Fruit fly (Drosophila melanogaster): ENCODE data around the gene CG6418.
A peak's percentile ranks its signal among the peaks of the same experiment; 100 is the strongest.

CG6418 gene

DNA sequence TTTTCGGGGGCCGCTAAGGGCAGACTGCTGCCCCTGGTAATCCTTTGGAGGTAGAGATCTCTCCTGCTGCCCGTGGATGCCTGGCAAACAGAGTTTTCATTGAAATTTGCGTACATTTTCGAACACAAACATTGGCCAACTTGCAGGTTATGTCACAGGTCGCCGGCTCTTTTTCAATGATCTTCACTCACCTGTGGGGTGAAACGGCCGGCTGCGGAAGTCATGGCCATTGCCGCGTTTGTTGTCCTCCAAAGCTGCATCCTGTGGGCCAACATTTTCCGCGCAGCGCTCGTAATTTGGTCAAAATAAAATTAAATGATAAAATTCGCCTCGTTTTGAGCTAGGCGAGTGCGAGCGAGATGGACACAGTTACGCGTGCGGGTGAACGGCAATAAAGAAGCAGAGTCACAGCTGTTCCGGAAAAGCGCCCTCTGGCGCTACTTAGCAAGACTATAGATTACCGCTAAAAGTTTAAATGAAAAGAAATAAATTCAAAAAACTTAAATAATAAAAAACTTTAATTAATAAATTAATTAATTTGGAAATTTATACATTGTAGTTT lies 7.0 kb upstream of the CG6418 start (continued):
- peak; percentile 37 for TF ChIP-seq trem (tag; optimal IDR thresholded peaks at IDR 0.05)

DNA sequence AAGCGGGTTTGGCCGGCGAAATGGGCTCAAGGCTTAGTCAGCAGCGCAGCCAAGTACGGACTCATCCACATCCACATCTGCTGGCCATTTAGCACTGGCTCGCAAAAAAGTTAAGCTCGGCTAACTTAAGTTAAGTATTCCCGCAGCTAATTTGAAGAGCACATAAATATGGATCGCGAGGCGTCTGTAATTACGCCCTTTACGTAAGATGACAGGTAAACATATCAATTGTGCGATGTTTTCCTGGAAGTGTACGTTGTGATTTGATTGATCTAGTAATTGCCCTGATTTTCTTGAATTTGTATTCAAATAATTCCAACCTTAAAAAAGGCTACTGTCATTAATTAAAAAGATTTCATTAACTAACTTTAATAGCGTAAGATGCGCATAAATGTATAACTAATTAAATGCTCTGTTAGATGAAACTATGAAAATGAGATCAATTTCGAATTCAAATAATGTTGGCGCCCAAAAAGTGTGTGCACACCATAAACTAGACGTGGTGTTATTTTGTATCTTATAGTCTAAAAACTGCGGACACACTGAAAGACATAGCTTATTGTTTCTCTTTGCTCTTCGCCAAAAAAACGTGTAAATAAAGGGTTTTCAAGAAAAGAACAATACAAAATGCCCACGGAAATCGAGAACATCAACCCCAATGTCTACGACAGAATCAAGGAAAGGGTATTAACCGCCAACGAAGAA lies 3.7 kb upstream of the CG6418 start, which contains the start of the genes CG6409 and galla-2:
CG6409 (minus strand) TSS at position 51 of the 705 bp plus-strand sequence.
galla-2 (plus strand) TSS at position 555 of the 705 bp plus-strand sequence.
- TF ChIP-seq gcm2 (GFP tag; optimal IDR thresholded peaks at IDR 0.05) (no peak), pzg (GFP tag; optimal IDR thresholded peaks at IDR 0.05) (peak; percentile 70), onecut (GFP tag; IDR thresholded peaks at IDR 0.05) (peak; percentile 48), unc-4 (GFP tag; IDR thresholded peaks at IDR 0.05; ENCODE audit: partially characterized antibody) (no peak), Trl (optimal IDR thresholded peaks at IDR 0.05) (peak in 1 of 2 experiments; percentile 15), Trl (GFP tag; optimal IDR thresholded peaks at IDR 0.05) (no peak), h (optimal IDR thresholded peaks at IDR 0.05) (no peak), sens (GFP tag) (peak; percentile 62), zfh1 (GFP tag; IDR thresholded peaks at IDR 0.05) (no peak), CG42726 (GFP tag; IDR thresholded peaks at IDR 0.05; ENCODE audit: partially characterized antibody) (no peak), CG10366 (GFP tag; IDR thresholded peaks at IDR 0.05) (no peak), CG4282 (GFP tag; optimal IDR thresholded peaks at IDR 0.05) (no peak), en (GFP tag; optimal IDR thresholded peaks at IDR 0.05) (no peak), gfzf (GFP tag; optimal IDR thresholded peaks at IDR 0.05) (peak; percentile 81), CG12659 (GFP tag; optimal IDR thresholded peaks at IDR 0.05) (no peak), CG3847 (GFP tag; IDR thresholded peaks at IDR 0.05) (peak; percentile 33; the same call in 1 of the 2 replicates), sim (GFP tag; IDR thresholded peaks at IDR 0.05) (no peak), CG6683 (GFP tag; optimal IDR thresholded peaks at IDR 0.05) (no peak), Oaz (GFP tag; IDR thresholded peaks at IDR 0.05) (no peak), MESR4 (GFP tag; optimal IDR thresholded peaks at IDR 0.05) (peak; percentile 24), ase (GFP tag; IDR thresholded peaks at IDR 0.05) (no peak), CG3163 (GFP tag; optimal IDR thresholded peaks at IDR 0.05) (no peak), CG13775 (GFP tag; optimal IDR thresholded peaks at IDR 0.05) (no peak), lilli (GFP tag; optimal IDR thresholded peaks at IDR 0.05) (no peak), Fer3 (tag; optimal IDR thresholded peaks at IDR 0.05) (no peak), gsb-n (tag; optimal IDR thresholded peaks at IDR 0.05) (no peak), Hey (tag; optimal IDR thresholded peaks at IDR 0.05) (no peak), zen2 (GFP tag; IDR thresholded peaks at IDR 0.05; ENCODE audit: partially characterized antibody) (no peak), dati (GFP tag; IDR thresholded peaks at IDR 0.05) (no peak), trem (tag; optimal IDR thresholded peaks at IDR 0.05) (peak; percentile 14), Med (GFP tag) (no peak), Rfx (GFP tag; IDR thresholded peaks at IDR 0.05) (no peak), scrt (GFP tag; optimal IDR thresholded peaks at IDR 0.05) (peak; percentile 36), CG12219 (GFP tag; optimal IDR thresholded peaks at IDR 0.05) (no peak), YL-1 (GFP tag; optimal IDR thresholded peaks at IDR 0.05) (peak; percentile 6), MBD-R2 (GFP tag; IDR thresholded peaks at IDR 0.05) (peak; percentile 67), CG11504 (tag; optimal IDR thresholded peaks at IDR 0.05) (no peak), fd102C (GFP tag; optimal IDR thresholded peaks at IDR 0.05) (no peak), CG17802 (tag; optimal IDR thresholded peaks at IDR 0.05) (no peak), B-H2 (GFP tag; optimal IDR thresholded peaks at IDR 0.05) (no peak), CG9797 (GFP tag; optimal IDR thresholded peaks at IDR 0.05) (peak; percentile 41), CG12236 (GFP tag; optimal IDR thresholded peaks at IDR 0.05) (no peak), ac (GFP tag; optimal IDR thresholded peaks at IDR 0.05) (no peak), gt (GFP tag; IDR thresholded peaks at IDR 0.05) (no peak), CG9437 (GFP tag; optimal IDR thresholded peaks at IDR 0.05) (no peak), Myb (GFP tag; optimal IDR thresholded peaks at IDR 0.05) (peak; percentile 38), Six4 (GFP tag; optimal IDR thresholded peaks at IDR 0.05) (no peak), Scr (GFP tag; IDR thresholded peaks at IDR 0.05; ENCODE audit: partially characterized antibody) (0 out of 2 replicates have a peak, but pooled peaks have one; percentile 10)
